Worm (Caenorhabditis elegans) whole organism, L2 larva: Measurements from ENCODE around the gene F47D12.3.

Experiments
- ama-1 ChIP-seq: fragments of 150-350 bp; optimal IDR thresholded peaks from 2 replicates; lab custom pipeline; 2018; ENCODE audit warnings: inconsistent platforms
- mbf-1 ChIP-seq: sonication (generic microtip); optimal IDR thresholded peaks from 2 replicates; lab custom pipeline; 2017; ENCODE audit warnings: missing biosample characterization, missing genetic modification characterization
- nhr-25 ChIP-seq: fragments of 150-350 bp; sonication (generic microtip); optimal IDR thresholded peaks from 3 replicates; lab custom pipeline; 2014; ENCODE audit warnings: missing biosample characterization, missing genetic modification characterization
- nhr-77 ChIP-seq: fragments of 150-350 bp; optimal IDR thresholded peaks from 2 replicates; lab custom pipeline; 2014; ENCODE audit warnings: missing biosample characterization, missing genetic modification characterization
- snpc-4 ChIP-seq: fragments of 150-350 bp; optimal IDR thresholded peaks from 2 replicates; lab custom pipeline; 2014; ENCODE audit warnings: missing biosample characterization, missing genetic modification characterization

- TF ChIP-seq nhr-25 (peak; percentile 87), mbf-1 (tag; lab: Kevin White, UChicago) (no peak), nhr-77 (tag; lab: Kevin White, UChicago) (no peak), ama-1 (peak; percentile 56), snpc-4 (no peak)
These were observed 4.9 kb downstream of the F47D12.3 start, which contains the start of gene F47D12.9 for ce11 chrIII:6303114-6303647.
